Worm (Caenorhabditis elegans) whole organism, late embryonic: ENCODE data around the gene H38K22.9.

Experiments
- C08G9.2 ChIP-seq: sonication (generic microtip); optimal IDR thresholded peaks from 2 replicates; lab custom pipeline; 2016; ENCODE audit warnings: mild to moderate bottlenecking, missing genetic modification characterization, moderate library complexity, missing compliant biosample characterization
- C38D4.7 ChIP-seq: fragments of 200-800 bp; sonication (Bioruptor generic); optimal IDR thresholded peaks from 2 replicates; lab custom pipeline; 2018; ENCODE audit warnings: mild to moderate bottlenecking, missing genetic modification characterization, moderate library complexity, missing compliant biosample characterization
- K09A11.1 ChIP-seq: sonication (generic microtip); optimal IDR thresholded peaks from 2 replicates; lab custom pipeline; 2017; ENCODE audit warnings: antibody characterized with exemption, mild to moderate bottlenecking, missing genetic modification characterization, missing compliant biosample characterization; ENCODE audit not compliant: insufficient read depth
- T23F11.4 ChIP-seq: fragments of 200-800 bp; sonication (Bioruptor generic); optimal IDR thresholded peaks from 2 replicates; lab custom pipeline; 2018; ENCODE audit warnings: mild to moderate bottlenecking, missing genetic modification characterization, missing compliant biosample characterization
- ceh-14 ChIP-seq: sonication (generic microtip); optimal IDR thresholded peaks from 2 replicates; lab custom pipeline; 2016; ENCODE audit warnings: missing genotype, missing genetic modification characterization, missing compliant biosample characterization
- ceh-18 ChIP-seq: sonication (generic microtip); optimal IDR thresholded peaks from 2 replicates; lab custom pipeline; 2016; ENCODE audit warnings: missing genetic modification characterization, missing compliant biosample characterization
- ceh-19 ChIP-seq: fragments of 200-800 bp; sonication (Bioruptor generic); optimal IDR thresholded peaks from 2 replicates; lab custom pipeline; 2018; ENCODE audit warnings: mild to moderate bottlenecking, missing genetic modification characterization, missing compliant biosample characterization
- ceh-2 ChIP-seq: sonication (generic microtip); optimal IDR thresholded peaks from 2 replicates; lab custom pipeline; 2016; ENCODE audit warnings: missing genotype, missing genetic modification characterization, missing compliant biosample characterization
- ceh-22 ChIP-seq: sonication (generic microtip); optimal IDR thresholded peaks from 2 replicates; lab custom pipeline; 2017; ENCODE audit warnings: missing biosample characterization, missing genetic modification characterization
- ceh-24 ChIP-seq: sonication (generic microtip); optimal IDR thresholded peaks from 2 replicates; lab custom pipeline; 2016; ENCODE audit warnings: mild to moderate bottlenecking, missing genetic modification characterization, missing compliant biosample characterization
- ceh-31 ChIP-seq: sonication (generic microtip); optimal IDR thresholded peaks from 2 replicates; lab custom pipeline; 2016; ENCODE audit warnings: missing genetic modification characterization, missing compliant biosample characterization
- ceh-34 ChIP-seq: sonication (generic microtip); optimal IDR thresholded peaks from 2 replicates; lab custom pipeline; 2016; ENCODE audit warnings: mild to moderate bottlenecking, missing genetic modification characterization, missing compliant biosample characterization
- ceh-48 ChIP-seq: sonication (generic microtip); optimal IDR thresholded peaks from 2 replicates; lab custom pipeline; 2016; ENCODE audit warnings: missing genetic modification characterization, inconsistent platforms, missing compliant biosample characterization
- ceh-6 ChIP-seq: fragments of 200-800 bp; sonication (Bioruptor generic); optimal IDR thresholded peaks from 2 replicates; lab custom pipeline; 2018; ENCODE audit warnings: mild to moderate bottlenecking, missing genetic modification characterization, missing compliant biosample characterization
- elt-2 ChIP-seq: sonication (generic microtip); optimal IDR thresholded peaks from 2 replicates; lab custom pipeline; 2016; ENCODE audit warnings: missing genetic modification reagents, missing genetic modification characterization, missing compliant biosample characterization
- ets-4 ChIP-seq: sonication (generic microtip); optimal IDR thresholded peaks from 2 replicates; lab custom pipeline; 2016; ENCODE audit warnings: missing genetic modification characterization, missing compliant biosample characterization
- eyg-1 ChIP-seq: sonication (generic microtip); optimal IDR thresholded peaks from 2 replicates; lab custom pipeline; 2016; ENCODE audit warnings: missing genotype, missing genetic modification characterization, missing compliant biosample characterization
- fkh-10 ChIP-seq: fragments of 150-350 bp; optimal IDR thresholded peaks from 2 replicates; lab custom pipeline; 2014; ENCODE audit warnings: missing biosample characterization, missing genetic modification reagents, missing genetic modification characterization
- hlh-8 ChIP-seq: sonication (generic microtip); optimal IDR thresholded peaks from 2 replicates; lab custom pipeline; 2016; ENCODE audit warnings: missing genotype, missing genetic modification characterization, missing compliant biosample characterization
- lin-11 ChIP-seq: fragments of 200-800 bp; sonication (Bioruptor generic); optimal IDR thresholded peaks from 2 replicates; lab custom pipeline; 2018; ENCODE audit warnings: mild to moderate bottlenecking, missing genetic modification characterization, missing compliant biosample characterization
- nhr-11 ChIP-seq: fragments of 150-350 bp; optimal IDR thresholded peaks from 2 replicates; lab custom pipeline; 2014; ENCODE audit warnings: missing biosample characterization, missing genetic modification characterization
- pag-3 ChIP-seq: sonication (generic microtip); optimal IDR thresholded peaks from 2 replicates; lab custom pipeline; 2016; ENCODE audit warnings: missing compliant biosample characterization, missing genetic modification characterization, borderline replicate concordance
- pat-9 ChIP-seq: fragments of 200-800 bp; sonication (Bioruptor generic); optimal IDR thresholded peaks from 2 replicates; lab custom pipeline; 2018; ENCODE audit warnings: mild to moderate bottlenecking, missing genetic modification characterization, moderate library complexity, missing compliant biosample characterization
- pros-1 ChIP-seq: fragments of 150-350 bp; optimal IDR thresholded peaks from 2 replicates; lab custom pipeline; 2014; ENCODE audit warnings: missing biosample characterization, missing genetic modification reagents, missing genetic modification characterization
- ref-2 ChIP-seq: sonication (generic microtip); optimal IDR thresholded peaks from 2 replicates; lab custom pipeline; 2016; ENCODE audit warnings: missing genetic modification characterization, missing compliant biosample characterization
- rnt-1 ChIP-seq: sonication (generic microtip); optimal IDR thresholded peaks from 2 replicates; lab custom pipeline; 2016; ENCODE audit warnings: missing genetic modification characterization, missing compliant biosample characterization
- sdc-2 ChIP-seq: sonication (generic microtip); optimal IDR thresholded peaks from 2 replicates; lab custom pipeline; 2016; ENCODE audit warnings: missing genotype, missing genetic modification characterization, missing compliant biosample characterization
- sox-2 ChIP-seq: fragments of 200-800 bp; sonication (Bioruptor generic); IDR thresholded peaks from 2 replicates; pipeline ENCODE4 v1.3.6; 2022; ENCODE audit warnings: missing genetic modification reagents, missing genetic modification characterization, missing compliant biosample characterization
- syd-9 ChIP-seq: sonication (generic microtip); optimal IDR thresholded peaks from 2 replicates; lab custom pipeline; 2016; ENCODE audit warnings: mild to moderate bottlenecking, missing genetic modification characterization, moderate library complexity, missing compliant biosample characterization
- tbx-2 ChIP-seq: sonication (generic microtip); optimal IDR thresholded peaks from 2 replicates; lab custom pipeline; 2016; ENCODE audit warnings: missing genetic modification characterization, missing compliant biosample characterization
- tbx-7 ChIP-seq: sonication (generic microtip); optimal IDR thresholded peaks from 2 replicates; lab custom pipeline; 2016; ENCODE audit warnings: missing genotype, missing genetic modification characterization, missing compliant biosample characterization
- unc-3 ChIP-seq, 2 experiments: fragments of 200-800 bp in 1 of 2; sonication (Bioruptor generic) in 1 of 2; sonication (generic microtip) in 1 of 2; conservative IDR thresholded peaks in 1 of 2; optimal IDR thresholded peaks in 1 of 2; 2 replicates each; pipeline versions ENCODE4 v1.3.6 to Lab custom; 2016 to 2022; ENCODE audit warnings: missing compliant biosample characterization in 2 of 2, missing genetic modification characterization in 2 of 2, missing genetic modification reagents in 1 of 2
- unc-42 ChIP-seq: sonication (generic microtip); optimal IDR thresholded peaks from 2 replicates; lab custom pipeline; 2016; ENCODE audit warnings: missing genotype, missing genetic modification characterization, missing compliant biosample characterization
- unc-55 ChIP-seq: sonication (generic microtip); optimal IDR thresholded peaks from 2 replicates; lab custom pipeline; 2017; ENCODE audit warnings: missing biosample characterization, missing genetic modification reagents, missing genetic modification characterization
- zip-5 ChIP-seq: sonication (generic microtip); optimal IDR thresholded peaks from 2 replicates; lab custom pipeline; 2016; ENCODE audit warnings: missing genetic modification characterization, missing compliant biosample characterization
- ztf-16 ChIP-seq: sonication (generic microtip); optimal IDR thresholded peaks from 2 replicates; lab custom pipeline; 2017; ENCODE audit warnings: missing genetic modification characterization, missing compliant biosample characterization

The H38K22.9 gene

ce11 chrIII:4343070-4343469, 19.1 kb downstream of the H38K22.9 start, which contains the start of the genes B0285.3 and lcmt-1:
Gene B0285.3, minus strand, starts transcription at chrIII:4343336.
Gene lcmt-1, plus strand, starts transcription at chrIII:4343446.
- peak; percentile 19 for TF ChIP-seq hlh-8 (tag; lab: Kevin White, UChicago)
- TF ChIP-seq ref-2 (tag; lab: Kevin White, UChicago) = peak; percentile 35
- no peak for TF ChIP-seq unc-3 (GFP tag; conservative IDR thresholded peaks at IDR 0.05; lab: Robert Waterston, UW)
- no peak for TF ChIP-seq unc-3 (tag; optimal IDR thresholded peaks at IDR 0.05; lab: Kevin White, UChicago)
- no peak for TF ChIP-seq T23F11.4 (GFP tag; lab: Kevin White, UChicago)
- TF ChIP-seq ceh-31 (tag; lab: Kevin White, UChicago) = peak; percentile 77
- peak; percentile 73 for TF ChIP-seq tbx-7 (tag; lab: Kevin White, UChicago)
- peak; percentile 44 for TF ChIP-seq ets-4 (tag; lab: Kevin White, UChicago)
- TF ChIP-seq unc-42 = peak; percentile 20
- peak; percentile 60 for TF ChIP-seq tbx-2 (tag; lab: Kevin White, UChicago)
- TF ChIP-seq ceh-14 (tag; lab: Kevin White, UChicago) = no peak
- no peak for TF ChIP-seq pat-9 (tag; lab: Kevin White, UChicago)
- peak; percentile 44 for TF ChIP-seq zip-5 (tag; lab: Kevin White, UChicago)
- TF ChIP-seq rnt-1 (tag; lab: Kevin White, UChicago) = peak; percentile 31
- peak; percentile 84 for TF ChIP-seq C08G9.2 (tag; lab: Kevin White, UChicago)
- no peak for TF ChIP-seq pag-3
- TF ChIP-seq elt-2 (tag; lab: Kevin White, UChicago) = peak; percentile 19
- TF ChIP-seq ceh-2 (tag; lab: Kevin White, UChicago) = peak; percentile 80

DNA sequence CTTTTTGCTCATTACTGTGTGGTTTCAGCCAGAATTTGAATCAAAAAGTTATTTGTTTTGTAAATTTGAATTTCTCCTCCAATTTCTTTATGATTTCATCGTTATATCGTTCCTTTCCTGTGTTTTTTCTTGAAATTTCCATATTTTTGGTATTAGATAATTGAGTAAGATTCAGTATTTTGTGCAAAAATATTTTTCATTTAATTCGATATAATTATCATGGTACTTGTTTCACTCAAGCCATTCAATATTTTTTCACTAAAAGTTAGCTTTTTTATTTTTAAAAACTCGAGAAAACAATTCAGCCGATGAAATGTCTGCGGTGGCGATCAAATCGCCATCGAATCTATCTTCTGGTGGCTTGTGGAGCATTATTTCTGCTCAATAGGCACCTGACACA, 21.1 kb downstream of the H38K22.9 start, which contains the start of gene hse-5:
Gene hse-5 (plus strand): TSS at position 301 of the 400 bp plus-strand sequence.
- TF ChIP-seq ceh-18 (tag; lab: Kevin White, UChicago) (no peak), sdc-2 (tag; lab: Kevin White, UChicago) (no peak), ceh-22 (no peak), ceh-6 (no peak), tbx-2 (tag; lab: Kevin White, UChicago) (no peak), syd-9 (tag; lab: Kevin White, UChicago) (no peak), unc-42 (no peak), pag-3 (no peak), ets-4 (tag; lab: Kevin White, UChicago) (no peak), ceh-48 (tag; lab: Kevin White, UChicago) (no peak), K09A11.1 (tag; lab: Kevin White, UChicago) (no peak)

ce11 chrIII:4349799-4350198, 25.8 kb downstream of the H38K22.9 start, which contains the start of gene B0285.6:
Gene B0285.6, plus strand, starts transcription at chrIII:4350099.
- TF ChIP-seq tbx-7 (tag; lab: Kevin White, UChicago) = no peak
- TF ChIP-seq ceh-19 (GFP tag; lab: Kevin White, UChicago) = no peak
- TF ChIP-seq C38D4.7 (GFP tag; lab: Kevin White, UChicago) = no peak
- no peak for TF ChIP-seq sox-2 (GFP tag; lab: Robert Waterston, UW)
- TF ChIP-seq fkh-10 = no peak
- TF ChIP-seq ceh-2 (tag; lab: Kevin White, UChicago) = no peak
- no peak for TF ChIP-seq ztf-16 (tag; lab: Kevin White, UChicago)
- no peak for TF ChIP-seq T23F11.4 (GFP tag; lab: Kevin White, UChicago)
- no peak for TF ChIP-seq tbx-2 (tag; lab: Kevin White, UChicago)

DNA sequence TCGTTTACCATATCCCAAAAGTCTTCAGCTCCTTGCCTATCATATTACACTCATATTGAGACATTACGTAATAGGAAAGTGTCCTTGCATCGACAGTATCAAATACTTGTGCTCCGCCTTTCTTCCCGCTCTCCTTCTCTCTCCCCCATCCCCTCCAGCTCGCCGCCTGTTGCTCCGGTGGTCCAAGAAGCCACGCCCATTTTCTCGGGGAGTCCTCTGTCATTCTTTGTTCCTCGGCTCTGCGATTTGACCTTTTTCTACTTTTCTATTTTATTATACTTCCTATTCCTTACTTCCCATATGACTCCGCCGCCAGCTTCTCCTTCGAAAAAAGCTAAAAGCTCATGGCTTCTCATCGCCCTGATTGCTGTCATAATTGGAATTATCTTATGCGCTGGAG, 32.4 kb downstream of the H38K22.9 start, which contains the start of gene mnp-1:
Gene mnp-1 (plus strand): TSS at position 211 of the 400 bp plus-strand sequence.
- TF ChIP-seq C08G9.2 (tag; lab: Kevin White, UChicago) = no peak

- TF ChIP-seq eyg-1 (tag; lab: Kevin White, UChicago) (no peak), rnt-1 (tag; lab: Kevin White, UChicago) (no peak), ztf-16 (tag; lab: Kevin White, UChicago) (no peak), unc-55 (GFP tag; lab: Kevin White, UChicago) (peak; percentile 63), ceh-2 (tag; lab: Kevin White, UChicago) (no peak), nhr-11 (tag; lab: Kevin White, UChicago) (no peak), lin-11 (tag; lab: Kevin White, UChicago) (no peak), ceh-24 (tag; lab: Kevin White, UChicago) (no peak), pros-1 (tag; lab: Kevin White, UChicago) (no peak), elt-2 (tag; lab: Kevin White, UChicago) (peak; percentile 93), ceh-34 (tag; lab: Kevin White, UChicago) (no peak)
These were observed 33.5 kb downstream of the H38K22.9 start for ce11 chrIII:4357438-4357837.
